Worm (Caenorhabditis elegans) whole organism, young adult: ENCODE data around the gene K04C2.5.
A peak's percentile ranks its signal among the peaks of the same experiment; 100 is the strongest.

Experiments used
- B0019.2 ChIP-seq: fragments of 200-800 bp; sonication (Bioruptor generic); conservative IDR thresholded peaks from 2 replicates; pipeline ENCODE4 v1.3.6; 2022; ENCODE audit warnings: missing genetic modification reagents, missing genetic modification characterization, missing compliant biosample characterization
- D2030.7 ChIP-seq: fragments of 200-800 bp; sonication (Bioruptor generic); IDR thresholded peaks from 2 replicates; pipeline ENCODE4 v1.3.6; 2022; ENCODE audit warnings: missing genetic modification reagents, missing genetic modification characterization, missing compliant biosample characterization
- F10E7.11 ChIP-seq: sonication (generic microtip); optimal IDR thresholded peaks from 2 replicates; lab custom pipeline; 2017; ENCODE audit warnings: mild to moderate bottlenecking, missing genetic modification characterization, moderate library complexity, missing compliant biosample characterization
- F23B12.7 ChIP-seq: sonication (generic microtip); optimal IDR thresholded peaks from 2 replicates; lab custom pipeline; 2017; ENCODE audit warnings: missing genetic modification characterization, mild to moderate bottlenecking, missing compliant biosample characterization, antibody characterized with exemption, moderate library complexity; ENCODE audit not compliant: insufficient read depth
- F37B4.10 ChIP-seq: fragments of 200-800 bp; sonication (Bioruptor generic); IDR thresholded peaks from 2 replicates; pipeline ENCODE4 v1.3.6; 2022; ENCODE audit warnings: missing genetic modification characterization, missing compliant biosample characterization
- T07F8.4 ChIP-seq: sonication (generic microtip); optimal IDR thresholded peaks from 2 replicates; lab custom pipeline; 2016; ENCODE audit warnings: mild to moderate bottlenecking, missing genetic modification characterization, moderate library complexity, missing compliant biosample characterization
- Y56A3A.18 ChIP-seq: fragments of 200-800 bp; sonication (Bioruptor generic); IDR thresholded peaks from 2 replicates; pipeline ENCODE4 v1.3.6; 2022; ENCODE audit warnings: missing genetic modification reagents, missing genetic modification characterization, missing compliant biosample characterization
- Y79H2A.3 ChIP-seq: fragments of 200-800 bp; sonication (Bioruptor generic); conservative IDR thresholded peaks from 2 replicates; pipeline ENCODE4 v1.3.6; 2022; ENCODE audit warnings: missing genetic modification reagents, missing genetic modification characterization, missing compliant biosample characterization
- ama-1 ChIP-seq, 3 experiments: fragments of 150-350 bp in 1 of 3; sonication (generic microtip) in 2 of 3; optimal IDR thresholded peaks; 2 replicates each; lab custom pipeline; 2014 to 2018; ENCODE audit warnings: missing biosample characterization in 2 of 3, missing genetic modification characterization in 2 of 3, missing genetic modification reagents in 2 of 3
- atf-7 ChIP-seq: sonication (generic microtip); optimal IDR thresholded peaks from 2 replicates; lab custom pipeline; 2017; ENCODE audit warnings: mild to moderate bottlenecking, missing genetic modification characterization, missing compliant biosample characterization
- athp-1 ChIP-seq: sonication (generic microtip); optimal IDR thresholded peaks from 2 replicates; lab custom pipeline; 2017; ENCODE audit warnings: mild to moderate bottlenecking, missing genetic modification characterization, missing compliant biosample characterization
- ceh-58 ChIP-seq: fragments of 200-800 bp; sonication (Bioruptor generic); IDR thresholded peaks from 2 replicates; pipeline ENCODE4 v1.3.6; 2022; ENCODE audit warnings: missing genetic modification characterization, missing compliant biosample characterization
- ceh-79 ChIP-seq: sonication (generic microtip); optimal IDR thresholded peaks from 2 replicates; lab custom pipeline; 2017; ENCODE audit warnings: mild to moderate bottlenecking, missing genetic modification characterization, missing compliant biosample characterization
- ceh-91 ChIP-seq: fragments of 200-800 bp; sonication (Bioruptor generic); IDR thresholded peaks from 2 replicates; pipeline ENCODE4 v1.3.6; 2022; ENCODE audit warnings: missing genetic modification reagents, missing genetic modification characterization, missing compliant biosample characterization
- die-1 ChIP-seq: sonication (generic microtip); optimal IDR thresholded peaks from 2 replicates; lab custom pipeline; 2016; ENCODE audit warnings: missing genotype, mild to moderate bottlenecking, missing genetic modification characterization, missing compliant biosample characterization
- dox-1 ChIP-seq: fragments of 200-800 bp; sonication (Bioruptor generic); IDR thresholded peaks from 2 replicates; pipeline ENCODE4 v1.3.6; 2022; ENCODE audit warnings: missing genetic modification reagents, missing genetic modification characterization, missing compliant biosample characterization
- egl-44 ChIP-seq: fragments of 200-800 bp; sonication (Bioruptor generic); IDR thresholded peaks from 2 replicates; pipeline ENCODE4 v1.3.6; 2022; ENCODE audit warnings: missing genetic modification reagents, missing genetic modification characterization, missing compliant biosample characterization
- ekl-4 ChIP-seq: fragments of 200-800 bp; sonication (Bioruptor generic); IDR thresholded peaks from 2 replicates; pipeline ENCODE4 v1.3.6; 2022; ENCODE audit warnings: missing genetic modification reagents, missing genetic modification characterization, missing compliant biosample characterization
- hrde-1 ChIP-seq: sonication (generic microtip); optimal IDR thresholded peaks from 2 replicates; lab custom pipeline; 2016; ENCODE audit warnings: missing genetic modification characterization, mild to moderate bottlenecking, missing compliant biosample characterization, moderate library complexity, missing genotype, missing genetic modification reagents, borderline replicate concordance
- let-526 ChIP-seq: fragments of 200-800 bp; sonication (Bioruptor generic); IDR thresholded peaks from 2 replicates; pipeline ENCODE4 v1.3.6; 2022; ENCODE audit warnings: missing genetic modification reagents, missing genetic modification characterization, missing compliant biosample characterization
- lin-26 ChIP-seq: fragments of 200-800 bp; sonication (Bioruptor generic); IDR thresholded peaks from 2 replicates; pipeline ENCODE4 v1.3.6; 2022; ENCODE audit warnings: missing genetic modification reagents, missing genetic modification characterization, missing compliant biosample characterization
- lin-35 ChIP-seq, 3 experiments: fragments of 150-350 bp in 2 of 3; sonication (generic microtip) in 1 of 3; optimal IDR thresholded peaks; 2 replicates each; lab custom pipeline; 2014 to 2018; ENCODE audit warnings: missing biosample characterization in 3 of 3, missing genetic modification characterization in 3 of 3, missing genetic modification reagents in 3 of 3
- lin-54 ChIP-seq: fragments of 200-800 bp; sonication (Bioruptor generic); optimal IDR thresholded peaks from 2 replicates; lab custom pipeline; 2018; ENCODE audit warnings: mild to moderate bottlenecking, missing genetic modification characterization, missing compliant biosample characterization
- lsl-1 ChIP-seq: fragments of 200-800 bp; sonication (Bioruptor generic); optimal IDR thresholded peaks from 2 replicates; lab custom pipeline; 2018; ENCODE audit warnings: mild to moderate bottlenecking, missing genetic modification characterization, moderate library complexity, missing compliant biosample characterization
- madf-3 ChIP-seq: fragments of 200-800 bp; sonication (Bioruptor generic); IDR thresholded peaks from 2 replicates; pipeline ENCODE4 v1.3.6; 2022; ENCODE audit warnings: missing genetic modification reagents, missing genetic modification characterization, missing compliant biosample characterization
- madf-6 ChIP-seq: fragments of 200-800 bp; sonication (Bioruptor generic); IDR thresholded peaks from 2 replicates; pipeline ENCODE4 v1.3.6; 2022; ENCODE audit warnings: missing genetic modification reagents, missing genetic modification characterization, missing compliant biosample characterization
- mxl-1 ChIP-seq: sonication (generic microtip); optimal IDR thresholded peaks from 2 replicates; lab custom pipeline; 2016; ENCODE audit warnings: missing genetic modification characterization, missing compliant biosample characterization
- nfyb-1 ChIP-seq: fragments of 200-800 bp; sonication (Bioruptor generic); IDR thresholded peaks from 2 replicates; pipeline ENCODE4 v1.3.6; 2022; ENCODE audit warnings: missing genetic modification reagents, missing genetic modification characterization, missing compliant biosample characterization
- nhr-179 ChIP-seq: sonication (generic microtip); optimal IDR thresholded peaks from 2 replicates; lab custom pipeline; 2016; ENCODE audit warnings: mild to moderate bottlenecking, missing genetic modification characterization, missing compliant biosample characterization
- nhr-90 ChIP-seq: sonication (generic microtip); optimal IDR thresholded peaks from 2 replicates; lab custom pipeline; 2016; ENCODE audit warnings: missing genotype, mild to moderate bottlenecking, missing genetic modification characterization, missing compliant biosample characterization
- rcor-1 ChIP-seq: fragments of 200-800 bp; sonication (Bioruptor generic); IDR thresholded peaks from 2 replicates; pipeline ENCODE4 v1.3.6; 2022; ENCODE audit warnings: missing genetic modification reagents, missing genetic modification characterization, missing compliant biosample characterization
- rec-8 ChIP-seq, 2 experiments: sonication (generic microtip); optimal IDR thresholded peaks; 2 replicates each; lab custom pipeline; 2016; ENCODE audit warnings: mild to moderate bottlenecking in 2 of 2, missing genetic modification characterization in 2 of 2, missing genetic modification reagents in 2 of 2, missing genotype in 2 of 2, missing biosample characterization in 1 of 2, missing compliant biosample characterization in 1 of 2, moderate library complexity in 1 of 2
- sea-2 ChIP-seq: fragments of 200-800 bp; sonication (Bioruptor generic); IDR thresholded peaks from 2 replicates; pipeline ENCODE4 v1.3.6; 2022; ENCODE audit warnings: missing genetic modification characterization, missing compliant biosample characterization
- snpc-1.1 ChIP-seq: sonication (generic microtip); optimal IDR thresholded peaks from 2 replicates; lab custom pipeline; 2017; ENCODE audit warnings: missing genetic modification characterization, mild to moderate bottlenecking, missing compliant biosample characterization, antibody characterized with exemption, moderate library complexity, missing genotype, missing genetic modification reagents; ENCODE audit not compliant: insufficient read depth
- snpc-1.3 ChIP-seq: sonication (generic microtip); optimal IDR thresholded peaks from 2 replicates; lab custom pipeline; 2017; ENCODE audit warnings: missing genetic modification characterization, mild to moderate bottlenecking, missing compliant biosample characterization, antibody characterized with exemption, moderate library complexity, missing genotype, missing genetic modification reagents; ENCODE audit not compliant: insufficient read depth
- snpc-3.4 ChIP-seq: sonication (generic microtip); optimal IDR thresholded peaks from 2 replicates; lab custom pipeline; 2017; ENCODE audit warnings: missing genetic modification characterization, mild to moderate bottlenecking, missing compliant biosample characterization, antibody characterized with exemption, moderate library complexity, missing genotype, missing genetic modification reagents
- snpc-4 ChIP-seq, 5 experiments: fragments of 150-350 bp in 1 of 5; sonication (generic microtip) in 4 of 5; optimal IDR thresholded peaks; 2 replicates each; lab custom pipeline; 2014 to 2018; ENCODE audit warnings: missing genetic modification characterization in 5 of 5, missing biosample characterization in 3 of 5, antibody characterized with exemption in 2 of 5, mild to moderate bottlenecking in 2 of 5, missing compliant biosample characterization in 2 of 5, missing genotype in 2 of 5, moderate library complexity in 2 of 5, missing genetic modification reagents in 1 of 5
- somi-1 ChIP-seq: fragments of 200-800 bp; sonication (Bioruptor generic); optimal IDR thresholded peaks from 2 replicates; lab custom pipeline; 2018; ENCODE audit warnings: mild to moderate bottlenecking, missing genetic modification characterization, missing compliant biosample characterization
- sptf-2 ChIP-seq: fragments of 200-800 bp; sonication (Bioruptor generic); optimal IDR thresholded peaks from 2 replicates; lab custom pipeline; 2018; ENCODE audit warnings: mild to moderate bottlenecking, missing genetic modification characterization, missing compliant biosample characterization
- unc-130 ChIP-seq: sonication (generic microtip); optimal IDR thresholded peaks from 2 replicates; lab custom pipeline; 2016; ENCODE audit warnings: missing genetic modification reagents, missing genetic modification characterization, missing compliant biosample characterization
- zfh-2 ChIP-seq: fragments of 200-800 bp; sonication (Bioruptor generic); conservative IDR thresholded peaks from 2 replicates; pipeline ENCODE4 v1.3.6; 2022; ENCODE audit warnings: missing genetic modification reagents, missing genetic modification characterization, missing compliant biosample characterization
- zim-3 ChIP-seq: sonication (generic microtip); optimal IDR thresholded peaks from 2 replicates; lab custom pipeline; 2017; ENCODE audit warnings: mild to moderate bottlenecking, missing genetic modification characterization, moderate library complexity, missing compliant biosample characterization
- ztf-18 ChIP-seq: sonication (generic microtip); optimal IDR thresholded peaks from 2 replicates; lab custom pipeline; 2016; ENCODE audit warnings: missing genotype, mild to moderate bottlenecking, missing genetic modification characterization, missing compliant biosample characterization
- ztf-22 ChIP-seq: fragments of 200-800 bp; sonication (Bioruptor generic); optimal IDR thresholded peaks from 2 replicates; lab custom pipeline; 2018; ENCODE audit warnings: mild to moderate bottlenecking, missing genetic modification characterization, moderate library complexity, missing compliant biosample characterization
- ztf-26 ChIP-seq: sonication (generic microtip); optimal IDR thresholded peaks from 2 replicates; lab custom pipeline; 2017; ENCODE audit warnings: missing genetic modification characterization, missing compliant biosample characterization
- ztf-28 ChIP-seq: fragments of 200-800 bp; sonication (Bioruptor generic); IDR thresholded peaks from 2 replicates; pipeline ENCODE4 v1.3.6; 2022; ENCODE audit warnings: missing genetic modification reagents, missing genetic modification characterization, missing compliant biosample characterization

K04C2.5 gene

DNA sequence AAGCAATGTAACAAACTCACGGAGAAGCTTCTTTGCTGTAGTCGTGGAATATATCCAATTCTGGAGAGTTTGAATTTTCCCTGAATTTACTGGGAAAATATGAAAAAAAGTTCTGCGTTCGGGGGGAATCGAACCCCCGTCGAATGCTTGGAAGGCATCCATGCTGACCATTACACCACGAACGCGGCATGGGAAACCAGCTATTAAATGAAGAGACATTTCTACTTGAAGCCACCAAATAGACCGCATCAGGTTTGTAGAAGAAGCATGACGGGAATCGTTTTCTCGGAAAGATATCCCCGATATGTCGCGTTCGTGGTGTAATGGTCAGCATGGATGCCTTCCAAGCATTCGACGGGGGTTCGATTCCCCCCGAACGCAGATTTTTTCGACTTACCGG is 3.0 kb downstream of the K04C2.5 start (continued):
- TF ChIP-seq mxl-1 (tag; lab: Kevin White, UChicago) (peak; percentile 9), ekl-4 (no peak), madf-3 (GFP tag; lab: Robert Waterston, UW) (0 out of 2 replicates have a peak, but pooled peaks have one; percentile 19), madf-6 (GFP tag; lab: Robert Waterston, UW) (peak; percentile 32; the same call in 1 of the 2 replicates), lsl-1 (GFP tag; lab: Kevin White, UChicago) (peak; percentile 20), Y79H2A.3 (GFP tag; lab: Robert Waterston, UW) (no peak), F10E7.11 (tag; lab: Kevin White, UChicago) (no peak), F37B4.10 (GFP tag; lab: Robert Waterston, UW) (no peak), rec-8 (tag; optimal IDR thresholded peaks at IDR 0.05; lab: Kevin White, UChicago) (peak in 1 of 2 experiments; percentile 43), ama-1 (optimal IDR thresholded peaks at IDR 0.05; lab: Kevin White, UChicago) (no peak), ama-1 (GFP tag; optimal IDR thresholded peaks at IDR 0.05; lab: Kevin White, UChicago) (peak in 1 of 2 experiments; percentile 48), Y56A3A.18 (no peak), ztf-22 (no peak), ztf-26 (tag; lab: Kevin White, UChicago) (peak; percentile 26), lin-26 (GFP tag; lab: Robert Waterston, UW) (peak; percentile 81), snpc-1.3 (peak; percentile 13), rcor-1 (GFP tag; lab: Robert Waterston, UW) (peak; percentile 19; the same call in 1 of the 2 replicates), somi-1 (GFP tag; lab: Kevin White, UChicago) (no peak), ceh-79 (tag; lab: Kevin White, UChicago) (no peak), sea-2 (GFP tag; lab: Robert Waterston, UW) (no peak), unc-130 (no peak), die-1 (tag; lab: Kevin White, UChicago) (peak; percentile 75), zfh-2 (GFP tag; lab: Robert Waterston, UW) (no peak), B0019.2 (no peak), sptf-2 (no peak), lin-35 (GFP tag; optimal IDR thresholded peaks at IDR 0.05; lab: Kevin White, UChicago) (peak in 1 of 3 experiments; percentile 40), D2030.7 (GFP tag; lab: Robert Waterston, UW) (0 out of 2 replicates have a peak, but pooled peaks have one; percentile 22), snpc-4 (GFP tag; optimal IDR thresholded peaks at IDR 0.05; lab: Kevin White, UChicago) (peak; percentile 16), snpc-4 (tag; optimal IDR thresholded peaks at IDR 0.05; lab: Kevin White, UChicago) (peak in 3 of 4 experiments; percentile 15 to 45 (median 31)), ceh-91 (GFP tag; lab: Robert Waterston, UW) (no peak), snpc-1.1 (no peak), nhr-179 (tag; lab: Kevin White, UChicago) (no peak), ceh-58 (GFP tag; lab: Robert Waterston, UW) (0 out of 2 replicates have a peak, but pooled peaks have one; percentile 3), dox-1 (no peak), ztf-28 (GFP tag; lab: Robert Waterston, UW) (no peak), nfyb-1 (GFP tag; lab: Robert Waterston, UW) (peak; percentile 67; the same call in 1 of the 2 replicates), egl-44 (GFP tag; lab: Robert Waterston, UW) (0 out of 2 replicates have a peak, but pooled peaks have one; percentile 83), nhr-90 (tag; lab: Kevin White, UChicago) (peak; percentile 75), F23B12.7 (tag; lab: Kevin White, UChicago) (peak; percentile 65), atf-7 (tag; lab: Kevin White, UChicago) (no peak), T07F8.4 (tag; lab: Kevin White, UChicago) (peak; percentile 21), snpc-3.4 (peak; percentile 8), athp-1 (tag; lab: Kevin White, UChicago) (peak; percentile 38), let-526 (GFP tag; lab: Robert Waterston, UW) (peak; percentile 53; the same call in 1 of the 2 replicates), ztf-18 (tag; lab: Kevin White, UChicago) (peak; percentile 44), zim-3 (tag; lab: Kevin White, UChicago) (peak; percentile 10), lin-54 (GFP tag; lab: Kevin White, UChicago) (peak; percentile 15), hrde-1 (tag; lab: Kevin White, UChicago) (peak; percentile 21)
